Worm (Caenorhabditis elegans): ENCODE results near the gene Y19D10B.6.

Y19D10B.6 gene

ce11 chrV:2324260-2324659 is 3.4 kb upstream of the Y19D10B.6 start (continued):
- no peak for TF ChIP-seq ceh-20 (GFP tag; IDR thresholded peaks at IDR 0.05)
- TF ChIP-seq hlh-30 (tag; optimal IDR thresholded peaks at IDR 0.05; ENCODE audit: insufficient read depth), result no peak
- TF ChIP-seq Y5F2A.4 (GFP tag; optimal IDR thresholded peaks at IDR 0.05), result no peak
- TF ChIP-seq nhr-11 (tag; optimal IDR thresholded peaks at IDR 0.05), result no peak
- TF ChIP-seq vab-7 (GFP tag; IDR thresholded peaks at IDR 0.05), result no peak
- no peak for TF ChIP-seq gei-8 (GFP tag; optimal IDR thresholded peaks at IDR 0.05)
- no peak for TF ChIP-seq lin-39 (tag; optimal IDR thresholded peaks at IDR 0.05)
- no peak for TF ChIP-seq fos-1 (tag; optimal IDR thresholded peaks at IDR 0.05)
- no peak for TF ChIP-seq set-16 (GFP tag; IDR thresholded peaks at IDR 0.05)
- peak; percentile 88 for TF ChIP-seq dve-1 (tag; optimal IDR thresholded peaks at IDR 0.05; ENCODE audit: insufficient read depth)
- no peak for TF ChIP-seq cey-2 (tag; optimal IDR thresholded peaks at IDR 0.05; ENCODE audit: borderline replicate concordance, insufficient read depth)
- TF ChIP-seq pqm-1 (tag; optimal IDR thresholded peaks at IDR 0.05), result peak; percentile 90
- TF ChIP-seq tag-97 (GFP tag; IDR thresholded peaks at IDR 0.05), result no peak
- no peak for TF ChIP-seq Y75B8A.6 (GFP tag; IDR thresholded peaks at IDR 0.05)
- TF ChIP-seq nhr-10 (tag; optimal IDR thresholded peaks at IDR 0.05), result peak; percentile 21
- TF ChIP-seq daf-16 (GFP tag; optimal IDR thresholded peaks at IDR 0.05), result no peak
- peak; percentile 93 for TF ChIP-seq daf-16 (tag; optimal IDR thresholded peaks at IDR 0.05)
- no peak for TF ChIP-seq mxl-3 (GFP tag; optimal IDR thresholded peaks at IDR 0.05)
- TF ChIP-seq spr-1 (tag; optimal IDR thresholded peaks at IDR 0.05), result no peak
- TF ChIP-seq nhr-77 (tag; optimal IDR thresholded peaks at IDR 0.05), result peak; percentile 91
- no peak for TF ChIP-seq aha-1 (tag)
- no peak for TF ChIP-seq madf-9 (GFP tag; conservative IDR thresholded peaks at IDR 0.05)
- no peak for TF ChIP-seq zfp-3 (GFP tag; conservative IDR thresholded peaks at IDR 0.05)
- no peak for TF ChIP-seq Y48G9A.11 (GFP tag; IDR thresholded peaks at IDR 0.05)
- no peak for TF ChIP-seq F10B5.3 (tag; optimal IDR thresholded peaks at IDR 0.05)
- no peak for TF ChIP-seq ctbp-1 (GFP tag; IDR thresholded peaks at IDR 0.05)
- no peak for TF ChIP-seq daf-8 (GFP tag; IDR thresholded peaks at IDR 0.05)
- TF ChIP-seq dpl-1 (GFP tag; optimal IDR thresholded peaks at IDR 0.05), result no peak
- no peak for TF ChIP-seq ZK546.5 (tag; optimal IDR thresholded peaks at IDR 0.05)
- no peak for TF ChIP-seq zip-2 (tag; optimal IDR thresholded peaks at IDR 0.05)
- TF ChIP-seq egl-27 (tag; optimal IDR thresholded peaks at IDR 0.05), result no peak
- no peak for TF ChIP-seq hmg-1.1 (GFP tag; IDR thresholded peaks at IDR 0.05)
- TF ChIP-seq ama-1 (optimal IDR thresholded peaks at IDR 0.05), result no peak
- no peak for TF ChIP-seq hif-1 (tag; optimal IDR thresholded peaks at IDR 0.05)
- no peak for TF ChIP-seq zip-11 (GFP tag; IDR thresholded peaks at IDR 0.05)
- TF ChIP-seq skn-1 (tag; optimal IDR thresholded peaks at IDR 0.05), result no peak
- TF ChIP-seq spr-3 (GFP tag; optimal IDR thresholded peaks at IDR 0.05), result no peak
- TF ChIP-seq lir-3 (tag; optimal IDR thresholded peaks at IDR 0.05), result no peak
- TF ChIP-seq nhr-42 (GFP tag; IDR thresholded peaks at IDR 0.05), result no peak
- TF ChIP-seq ceh-32 (tag; optimal IDR thresholded peaks at IDR 0.05; ENCODE audit: poor library complexity), result no peak
- TF ChIP-seq F37D6.2 (tag; optimal IDR thresholded peaks at IDR 0.05), result no peak
- no peak for TF ChIP-seq zfp-2 (tag; optimal IDR thresholded peaks at IDR 0.05)
- TF ChIP-seq mdl-1 (tag; optimal IDR thresholded peaks at IDR 0.05), result no peak
- no peak for TF ChIP-seq jun-1 (tag; optimal IDR thresholded peaks at IDR 0.05)
- no peak for TF ChIP-seq egl-43 (GFP tag; IDR thresholded peaks at IDR 0.05)
- TF ChIP-seq snpc-1.2 (GFP tag; IDR thresholded peaks at IDR 0.05), result no peak
- TF ChIP-seq ceh-44 (GFP tag; IDR thresholded peaks at IDR 0.05), result no peak
- no peak for TF ChIP-seq F44E2.7 (GFP tag; IDR thresholded peaks at IDR 0.05)
- TF ChIP-seq fkh-10 (GFP tag; optimal IDR thresholded peaks at IDR 0.05), result no peak
- TF ChIP-seq ceh-62 (tag; optimal IDR thresholded peaks at IDR 0.05), result no peak
- no peak for TF ChIP-seq saeg-2 (GFP tag; IDR thresholded peaks at IDR 0.05)
- TF ChIP-seq madf-5 (GFP tag; IDR thresholded peaks at IDR 0.05), result no peak
- no peak for TF ChIP-seq zag-1 (tag; optimal IDR thresholded peaks at IDR 0.05)

Measured in whole organism, L4 larva.